Fruit fly (Drosophila melanogaster): Measurements from ENCODE around the gene CG13716.

DNA sequence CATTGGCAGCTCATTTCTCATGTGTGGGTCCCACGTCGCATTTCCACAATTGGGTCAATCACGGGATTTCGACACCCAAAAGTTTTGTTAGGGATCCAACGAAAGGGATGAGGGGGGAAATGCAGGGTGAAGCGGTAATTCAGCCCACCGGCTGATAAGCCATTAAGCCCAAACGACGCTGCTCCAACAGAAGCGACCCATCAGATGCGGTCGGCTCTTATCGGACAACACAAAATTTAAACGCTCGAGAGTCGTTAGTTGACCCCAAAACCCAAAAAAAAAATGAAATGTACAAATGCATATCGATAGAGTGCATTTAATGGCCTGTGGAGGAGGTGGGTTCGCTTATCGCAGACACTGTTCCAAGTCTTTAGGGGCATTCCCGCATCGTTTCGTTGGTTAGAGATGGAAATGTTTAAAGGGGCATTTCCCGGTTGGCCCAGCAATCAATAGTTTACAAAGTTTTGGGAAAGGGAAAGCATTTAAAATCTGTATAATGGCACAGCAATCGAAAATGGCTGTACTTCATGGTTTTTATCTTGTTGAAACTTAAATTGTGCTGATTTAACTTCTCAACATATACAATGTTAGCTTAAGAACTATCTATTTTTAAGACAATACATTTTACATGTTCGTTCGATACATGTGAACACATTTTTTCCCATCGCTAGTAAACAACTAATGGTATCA is 27.7 kb downstream of the CG13716 start:
- TF ChIP-seq CG8478 (optimal IDR thresholded peaks at IDR 0.05) (no peak), CTCF (optimal IDR thresholded peaks at IDR 0.05) (no peak)

All from S2 (cell line).